Fruit fly (Drosophila melanogaster): Measurements from ENCODE around the gene Ddx1.
A peak's percentile ranks its signal among the peaks of the same experiment; 100 is the strongest.

Gene Ddx1

DNA sequence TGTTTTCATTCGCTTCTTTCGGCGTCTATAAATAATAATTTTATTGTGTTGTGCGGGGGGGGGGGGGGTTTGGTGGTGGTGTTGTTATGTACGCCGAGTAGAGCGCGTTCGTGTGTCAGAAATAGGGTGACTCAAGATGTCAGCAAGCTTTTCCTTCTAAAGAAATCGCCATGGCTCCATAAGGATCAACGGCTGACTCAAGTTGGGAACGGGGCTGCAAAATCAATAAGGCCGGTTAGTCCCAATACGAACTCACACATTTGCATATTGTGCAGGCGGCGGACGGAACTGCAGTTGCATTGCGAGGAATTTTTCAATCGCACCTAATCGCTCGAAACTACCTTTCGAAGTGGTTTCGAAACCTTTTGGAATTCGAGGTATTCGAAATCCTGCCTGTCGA, 13.4 kb downstream of the Ddx1 start (continued):
- no peak for TF ChIP-seq CG3407 (GFP tag; optimal IDR thresholded peaks at IDR 0.05)
- peak; percentile 4 for TF ChIP-seq CG16863 (GFP tag; optimal IDR thresholded peaks at IDR 0.05)
- peak; percentile 73 for TF ChIP-seq dysf (GFP tag; IDR thresholded peaks at IDR 0.05)
- TF ChIP-seq odd (GFP tag; optimal IDR thresholded peaks at IDR 0.05), result no peak
- no peak for TF ChIP-seq br (optimal IDR thresholded peaks at IDR 0.05)
- TF ChIP-seq CG7928 (GFP tag; optimal IDR thresholded peaks at IDR 0.05), result no peak
- TF ChIP-seq Med (GFP tag), result peak; percentile 81
- no peak for TF ChIP-seq Spps (tag; optimal IDR thresholded peaks at IDR 0.05)
- TF ChIP-seq CG11696 (GFP tag; IDR thresholded peaks at IDR 0.05), result no peak
- TF ChIP-seq cad (GFP tag; optimal IDR thresholded peaks at IDR 0.05), result no peak
- no peak for TF ChIP-seq Elba2 (GFP tag; optimal IDR thresholded peaks at IDR 0.05)
- no peak for TF ChIP-seq CG12236 (GFP tag; optimal IDR thresholded peaks at IDR 0.05)
- no peak for TF ChIP-seq CG12659 (GFP tag; optimal IDR thresholded peaks at IDR 0.05)
- no peak for TF ChIP-seq Nf-YC (tag; optimal IDR thresholded peaks at IDR 0.05)
- no peak for TF ChIP-seq Kr (GFP tag; optimal IDR thresholded peaks at IDR 0.05)
- TF ChIP-seq Sry-β (GFP tag; optimal IDR thresholded peaks at IDR 0.05), result no peak
- TF ChIP-seq wdn (GFP tag; IDR thresholded peaks at IDR 0.05), result 0 out of 2 replicates have a peak, but pooled peaks have one; percentile 5
- TF ChIP-seq sr (GFP tag; IDR thresholded peaks at IDR 0.05), result no peak
- TF ChIP-seq Rx (GFP tag; IDR thresholded peaks at IDR 0.05), result no peak
- TF ChIP-seq peb (GFP tag; IDR thresholded peaks at IDR 0.05), result no peak
- TF ChIP-seq nmo (GFP tag; optimal IDR thresholded peaks at IDR 0.05), result no peak
- no peak for TF ChIP-seq CG8924 (tag; optimal IDR thresholded peaks at IDR 0.05)
- no peak for TF ChIP-seq CG14965 (GFP tag; optimal IDR thresholded peaks at IDR 0.05; ENCODE audit: borderline replicate concordance)
- TF ChIP-seq Hr78 (GFP tag; optimal IDR thresholded peaks at IDR 0.05), result no peak
- TF ChIP-seq CG1832 (GFP tag; optimal IDR thresholded peaks at IDR 0.05), result no peak
- no peak for TF ChIP-seq Lhr (GFP tag; optimal IDR thresholded peaks at IDR 0.05)
- no peak for TF ChIP-seq Dad (GFP tag; optimal IDR thresholded peaks at IDR 0.05)
- TF ChIP-seq lola (GFP tag; optimal IDR thresholded peaks at IDR 0.05), result no peak
- no peak for TF ChIP-seq hkb (optimal IDR thresholded peaks at IDR 0.05)
- TF ChIP-seq hkb (GFP tag; IDR thresholded peaks at IDR 0.05), result peak; percentile 40; the same call in 1 of the 2 replicates
- TF ChIP-seq CG7963 (GFP tag; IDR thresholded peaks at IDR 0.05; ENCODE audit: partially characterized antibody), result no peak
- peak; percentile 28 for TF ChIP-seq CG17359 (tag; optimal IDR thresholded peaks at IDR 0.05)
- no peak for TF ChIP-seq cg (GFP tag; optimal IDR thresholded peaks at IDR 0.05)
- TF ChIP-seq pros (GFP tag; optimal IDR thresholded peaks at IDR 0.05), result peak; percentile 61
- TF ChIP-seq CG12942 (GFP tag; optimal IDR thresholded peaks at IDR 0.05), result peak; percentile 19
- no peak for TF ChIP-seq BtbVII (GFP tag; optimal IDR thresholded peaks at IDR 0.05)
- no peak for TF ChIP-seq Hmx (GFP tag; optimal IDR thresholded peaks at IDR 0.05)
- no peak for TF ChIP-seq kni (GFP tag; optimal IDR thresholded peaks at IDR 0.05)
- no peak for TF ChIP-seq emc (GFP tag; optimal IDR thresholded peaks at IDR 0.05)
- no peak for TF ChIP-seq Dfd (GFP tag; optimal IDR thresholded peaks at IDR 0.05)
- no peak for TF ChIP-seq ash1 (GFP tag; optimal IDR thresholded peaks at IDR 0.05)
- no peak for TF ChIP-seq zfh1 (GFP tag; IDR thresholded peaks at IDR 0.05)
- no peak for TF ChIP-seq Hand (GFP tag; optimal IDR thresholded peaks at IDR 0.05)
- no peak for TF ChIP-seq mld (GFP tag; IDR thresholded peaks at IDR 0.05; ENCODE audit: partially characterized antibody)
- TF ChIP-seq dimm (GFP tag; IDR thresholded peaks at IDR 0.05), result no peak
- TF ChIP-seq en (GFP tag; optimal IDR thresholded peaks at IDR 0.05), result no peak
- peak; percentile 72 for TF ChIP-seq Drgx (GFP tag; IDR thresholded peaks at IDR 0.05)
- TF ChIP-seq fd64A (GFP tag; optimal IDR thresholded peaks at IDR 0.05), result no peak
- TF ChIP-seq pnt (GFP tag; optimal IDR thresholded peaks at IDR 0.05), result no peak
- TF ChIP-seq CG31388 (GFP tag; optimal IDR thresholded peaks at IDR 0.05), result no peak
- TF ChIP-seq ase (GFP tag; IDR thresholded peaks at IDR 0.05), result no peak
- no peak for TF ChIP-seq nerfin-2 (GFP tag; IDR thresholded peaks at IDR 0.05; ENCODE audit: partially characterized antibody)
